Worm (Caenorhabditis elegans) whole organism, L3 larva: ENCODE data around the gene inx-1.

Source experiments
- aly-2 ChIP-seq: fragments of 150-350 bp; optimal IDR thresholded peaks from 2 replicates; lab custom pipeline; 2014; ENCODE audit warnings: missing biosample characterization, missing genetic modification characterization
- ama-1 ChIP-seq: fragments of 150-350 bp; optimal IDR thresholded peaks from 2 replicates; lab custom pipeline; 2018
- ceh-16 ChIP-seq: sonication (generic microtip); optimal IDR thresholded peaks from 2 replicates; lab custom pipeline; 2017; ENCODE audit warnings: missing biosample characterization, missing genetic modification characterization
- ceh-82 ChIP-seq: fragments of 150-350 bp; optimal IDR thresholded peaks from 2 replicates; lab custom pipeline; 2014; ENCODE audit warnings: missing biosample characterization, missing genetic modification characterization
- daf-12 ChIP-seq: fragments of 150-350 bp; optimal IDR thresholded peaks from 2 replicates; lab custom pipeline; 2014; ENCODE audit warnings: missing biosample characterization, missing genetic modification reagents, missing genetic modification characterization
- egl-5 ChIP-seq: fragments of 150-350 bp; optimal IDR thresholded peaks from 2 replicates; lab custom pipeline; 2017; ENCODE audit warnings: missing biosample characterization, missing genetic modification reagents, missing genetic modification characterization, inconsistent platforms
- elt-1 ChIP-seq: fragments of 150-350 bp; optimal IDR thresholded peaks from 2 replicates; lab custom pipeline; 2014; ENCODE audit warnings: missing biosample characterization, missing genetic modification characterization
- elt-2 ChIP-seq: sonication (generic microtip); optimal IDR thresholded peaks from 2 replicates; lab custom pipeline; 2016; ENCODE audit warnings: missing genetic modification reagents, mild to moderate bottlenecking, missing genetic modification characterization, missing compliant biosample characterization
- elt-3 ChIP-seq, 3 experiments: fragments of 150-350 bp in 1 of 3; sonication (generic microtip) in 2 of 3; optimal IDR thresholded peaks; 2 replicates in 2 of 3; 4 replicates in 1 of 3; lab custom pipeline; 2014 to 2017; ENCODE audit warnings: missing biosample characterization in 3 of 3, missing genetic modification characterization in 3 of 3
- fkh-10 ChIP-seq: sonication (generic microtip); optimal IDR thresholded peaks from 2 replicates; lab custom pipeline; 2017; ENCODE audit warnings: missing biosample characterization, missing genetic modification reagents, missing genetic modification characterization
- fos-1 ChIP-seq: fragments of 150-350 bp; optimal IDR thresholded peaks from 2 replicates; lab custom pipeline; 2014; ENCODE audit warnings: missing biosample characterization, missing genetic modification characterization
- hmg-11 ChIP-seq: sonication (generic microtip); optimal IDR thresholded peaks from 2 replicates; lab custom pipeline; 2016; ENCODE audit warnings: missing genetic modification characterization, missing compliant biosample characterization
- jun-1 ChIP-seq: fragments of 150-350 bp; optimal IDR thresholded peaks from 2 replicates; lab custom pipeline; 2014; ENCODE audit warnings: missing biosample characterization, missing genetic modification reagents, missing genetic modification characterization
- lin-15B ChIP-seq: fragments of 150-350 bp; optimal IDR thresholded peaks from 2 replicates; lab custom pipeline; 2014; ENCODE audit warnings: missing biosample characterization, missing genetic modification characterization
- lin-39 ChIP-seq: fragments of 150-350 bp; optimal IDR thresholded peaks from 2 replicates; lab custom pipeline; 2018; ENCODE audit warnings: missing biosample characterization, missing genetic modification reagents, missing genetic modification characterization
- lsy-12 ChIP-seq: sonication (generic microtip); optimal IDR thresholded peaks from 2 replicates; lab custom pipeline; 2016; ENCODE audit warnings: mild to moderate bottlenecking, missing genetic modification characterization, missing compliant biosample characterization
- mdl-1 ChIP-seq: fragments of 150-350 bp; optimal IDR thresholded peaks from 2 replicates; lab custom pipeline; 2014; ENCODE audit warnings: missing biosample characterization, missing genetic modification characterization
- mml-1 ChIP-seq: fragments of 150-350 bp; sonication (generic microtip); optimal IDR thresholded peaks from 3 replicates; lab custom pipeline; 2014; ENCODE audit warnings: missing biosample characterization, missing genetic modification characterization
- nfya-1 ChIP-seq: sonication (generic microtip); optimal IDR thresholded peaks from 2 replicates; lab custom pipeline; 2017; ENCODE audit warnings: missing genetic modification characterization, mild to moderate bottlenecking, missing compliant biosample characterization, antibody characterized with exemption, moderate library complexity; ENCODE audit not compliant: insufficient read depth
- nhr-11 ChIP-seq: fragments of 150-350 bp; optimal IDR thresholded peaks from 2 replicates; lab custom pipeline; 2014; ENCODE audit warnings: missing biosample characterization, missing genetic modification characterization
- nhr-23 ChIP-seq: fragments of 150-350 bp; optimal IDR thresholded peaks from 2 replicates; lab custom pipeline; 2014; ENCODE audit warnings: missing biosample characterization, missing genetic modification reagents, missing genetic modification characterization
- nhr-237 ChIP-seq: fragments of 150-350 bp; optimal IDR thresholded peaks from 2 replicates; lab custom pipeline; 2014; ENCODE audit warnings: missing biosample characterization, missing genetic modification characterization
- nhr-25 ChIP-seq: sonication (generic microtip); optimal IDR thresholded peaks from 2 replicates; lab custom pipeline; 2017; ENCODE audit warnings: missing biosample characterization, missing genetic modification characterization
- nhr-28 ChIP-seq: fragments of 150-350 bp; optimal IDR thresholded peaks from 2 replicates; lab custom pipeline; 2014; ENCODE audit warnings: missing biosample characterization, missing genetic modification characterization
- nhr-67 ChIP-seq: fragments of 150-350 bp; optimal IDR thresholded peaks from 2 replicates; lab custom pipeline; 2014; ENCODE audit warnings: missing biosample characterization, missing genetic modification characterization
- nhr-76 ChIP-seq: fragments of 150-350 bp; sonication (generic microtip); optimal IDR thresholded peaks from 5 replicates; lab custom pipeline; 2014; ENCODE audit warnings: missing biosample characterization, missing genetic modification characterization
- nhr-77 ChIP-seq: fragments of 150-350 bp; optimal IDR thresholded peaks from 2 replicates; lab custom pipeline; 2014; ENCODE audit warnings: missing biosample characterization, missing genetic modification characterization
- pha-4 ChIP-seq: fragments of 150-350 bp; optimal IDR thresholded peaks from 2 replicates; lab custom pipeline; 2014; ENCODE audit warnings: missing biosample characterization, missing genetic modification reagents, missing genetic modification characterization
- pqm-1 ChIP-seq: fragments of 150-350 bp; optimal IDR thresholded peaks from 2 replicates; lab custom pipeline; 2017; ENCODE audit warnings: missing biosample characterization, missing genetic modification characterization, inconsistent platforms
- sea-2 ChIP-seq: fragments of 150-350 bp; sonication (generic microtip); optimal IDR thresholded peaks from 4 replicates; lab custom pipeline; 2014; ENCODE audit warnings: missing biosample characterization, missing genetic modification reagents, missing genetic modification characterization
- skn-1 ChIP-seq: fragments of 150-350 bp; optimal IDR thresholded peaks from 2 replicates; lab custom pipeline; 2014; ENCODE audit warnings: missing biosample characterization, missing genetic modification characterization
- tbx-2 ChIP-seq: sonication (generic microtip); optimal IDR thresholded peaks from 2 replicates; lab custom pipeline; 2016; ENCODE audit warnings: mild to moderate bottlenecking, missing genetic modification characterization, missing compliant biosample characterization
- unc-39 ChIP-seq: sonication (generic microtip); optimal IDR thresholded peaks from 4 replicates; lab custom pipeline; 2017; ENCODE audit warnings: missing biosample characterization, missing genetic modification characterization
- unc-62 ChIP-seq: fragments of 150-350 bp; sonication (generic microtip); optimal IDR thresholded peaks from 4 replicates; lab custom pipeline; 2014; ENCODE audit warnings: missing biosample characterization, missing genetic modification reagents, missing genetic modification characterization
- ztf-11 ChIP-seq: fragments of 150-350 bp; optimal IDR thresholded peaks from 2 replicates; lab custom pipeline; 2014; ENCODE audit warnings: missing biosample characterization, missing genetic modification characterization
- ztf-4 ChIP-seq: fragments of 150-350 bp; optimal IDR thresholded peaks from 2 replicates; lab custom pipeline; 2014; ENCODE audit warnings: missing biosample characterization, missing genetic modification characterization

The inx-1 gene

ce11 chrX:6920132-6920531, 36.1 kb downstream of the inx-1 start:
- peak; percentile 10 for TF ChIP-seq elt-2 (tag; lab: Kevin White, UChicago)
- no peak for TF ChIP-seq skn-1
- no peak for TF ChIP-seq ceh-16 (tag; lab: Kevin White, UChicago)

- no peak for TF ChIP-seq hmg-11 (tag; lab: Kevin White, UChicago)
- TF ChIP-seq nhr-77 (tag; lab: Kevin White, UChicago), result no peak
- peak; percentile 4 for TF ChIP-seq nfya-1 (tag; lab: Kevin White, UChicago)
- no peak for TF ChIP-seq daf-12
- TF ChIP-seq mml-1 (tag; lab: Kevin White, UChicago), result peak; percentile 84
These were observed 40.0 kb downstream of the inx-1 start for ce11 chrX:6916150-6916549.

- peak; percentile 25 for TF ChIP-seq lin-39 (tag; lab: Kevin White, UChicago)
- TF ChIP-seq nhr-25 (tag; lab: Kevin White, UChicago), result no peak
- TF ChIP-seq, all 47 proteins: peak for 1
These were observed 40.9 kb downstream of the inx-1 start for ce11 chrX:6915279-6915678.

- TF ChIP-seq nhr-28 (tag; lab: Kevin White, UChicago), result no peak
These were observed 42.2 kb downstream of the inx-1 start, which contains the start of gene nhx-4 for ce11 chrX:6913989-6914388. Gene nhx-4, plus strand, starts transcription at chrX:6914289.

ce11 chrX:6905581-6905980, 50.6 kb downstream of the inx-1 start:
- TF ChIP-seq tbx-2 (tag; lab: Kevin White, UChicago) (no peak), mdl-1 (tag; lab: Kevin White, UChicago) (no peak), pha-4 (tag; lab: Kevin White, UChicago) (peak; percentile 73), elt-2 (tag; lab: Kevin White, UChicago) (peak; percentile 95), unc-39 (tag; lab: Kevin White, UChicago) (no peak), lsy-12 (no peak), pqm-1 (peak; percentile 78), mml-1 (tag; lab: Kevin White, UChicago) (no peak), nhr-67 (tag; lab: Kevin White, UChicago) (no peak)
- TF ChIP-seq, all 47 proteins: peak for 3

ce11 chrX:6904064-6904771, 52.0 kb downstream of the inx-1 start, which contains the start of gene sid-5:
Gene sid-5, plus strand, starts transcription at chrX:6904721.
- peak; percentile 4 for TF ChIP-seq elt-2 (tag; lab: Kevin White, UChicago)
- no peak for TF ChIP-seq aly-2 (tag; lab: Kevin White, UChicago)
- no peak for TF ChIP-seq lin-15B (tag; lab: Kevin White, UChicago)
- TF ChIP-seq ama-1 (lab: Kevin White, UChicago), result no peak
- no peak for TF ChIP-seq nhr-11 (tag; lab: Kevin White, UChicago)
- TF ChIP-seq pha-4 (tag; lab: Kevin White, UChicago), result peak; percentile 41
- no peak for TF ChIP-seq mdl-1 (tag; lab: Kevin White, UChicago)
- TF ChIP-seq nfya-1 (tag; lab: Kevin White, UChicago), result peak; percentile 7
- TF ChIP-seq lsy-12, result no peak

- TF ChIP-seq pha-4 (tag; lab: Kevin White, UChicago) (no peak), nhr-23 (peak; percentile 10), sea-2 (GFP tag; lab: Kevin White, UChicago) (no peak), skn-1 (no peak), elt-2 (tag; lab: Kevin White, UChicago) (peak; percentile 51), nfya-1 (tag; lab: Kevin White, UChicago) (peak; percentile 17), elt-3 (tag; optimal IDR thresholded peaks at IDR 0.05; lab: Kevin White, UChicago) (peak in 1 of 3 experiments; percentile 0), ztf-11 (tag; lab: Kevin White, UChicago) (no peak), fkh-10 (GFP tag; lab: Kevin White, UChicago) (no peak), pqm-1 (peak; percentile 22), unc-39 (tag; lab: Kevin White, UChicago) (no peak), nhr-67 (tag; lab: Kevin White, UChicago) (no peak), ztf-4 (tag; lab: Kevin White, UChicago) (no peak), nhr-76 (tag; lab: Kevin White, UChicago) (no peak), mdl-1 (tag; lab: Kevin White, UChicago) (peak; percentile 44), mml-1 (tag; lab: Kevin White, UChicago) (no peak), egl-5 (tag; lab: Kevin White, UChicago) (no peak), nhr-237 (tag; lab: Kevin White, UChicago) (no peak), lin-39 (tag; lab: Kevin White, UChicago) (no peak), nhr-77 (tag; lab: Kevin White, UChicago) (no peak), ceh-82 (tag; lab: Kevin White, UChicago) (no peak), ama-1 (lab: Kevin White, UChicago) (no peak), daf-12 (no peak), nhr-28 (tag; lab: Kevin White, UChicago) (no peak), ceh-16 (tag; lab: Kevin White, UChicago) (no peak), aly-2 (tag; lab: Kevin White, UChicago) (no peak), unc-62 (GFP tag; lab: Kevin White, UChicago) (peak; percentile 21), elt-1 (no peak), fos-1 (no peak), lin-15B (tag; lab: Kevin White, UChicago) (no peak), jun-1 (tag; lab: Kevin White, UChicago) (peak; percentile 56)
These were observed 53.2 kb downstream of the inx-1 start for ce11 chrX:6902958-6903357.
